Worm (Caenorhabditis elegans) whole organism, L1 larva: ENCODE data around the gene C01G5.9.
A peak's percentile ranks its signal among the peaks of the same experiment; 100 is the strongest.

Experiments used
- C34B4.2 ChIP-seq: sonication (generic microtip); optimal IDR thresholded peaks from 2 replicates; lab custom pipeline; 2017; ENCODE audit warnings: mild to moderate bottlenecking, missing genetic modification characterization, missing compliant biosample characterization
- alr-1 ChIP-seq: fragments of 200-800 bp; sonication (Bioruptor generic); optimal IDR thresholded peaks from 2 replicates; lab custom pipeline; 2018; ENCODE audit warnings: borderline replicate concordance, mild to moderate bottlenecking, missing genetic modification characterization, missing compliant biosample characterization
- aly-2 ChIP-seq: fragments of 150-350 bp; optimal IDR thresholded peaks from 2 replicates; lab custom pipeline; 2014; ENCODE audit warnings: missing biosample characterization, missing genetic modification characterization
- ama-1 ChIP-seq: fragments of 150-350 bp; optimal IDR thresholded peaks from 2 replicates; lab custom pipeline; 2014
- blmp-1 ChIP-seq: fragments of 150-350 bp; optimal IDR thresholded peaks from 2 replicates; lab custom pipeline; 2014; ENCODE audit warnings: missing biosample characterization, missing genetic modification characterization
- ceh-82 ChIP-seq, 3 experiments: fragments of 150-350 bp in 1 of 3; sonication (generic microtip) in 2 of 3; optimal IDR thresholded peaks; 2 replicates each; lab custom pipeline; 2014 to 2017; ENCODE audit warnings: missing biosample characterization in 3 of 3, missing genetic modification characterization in 3 of 3
- ceh-88 ChIP-seq: fragments of 200-800 bp; sonication (Bioruptor generic); IDR thresholded peaks from 2 replicates; pipeline ENCODE4 v1.3.6; 2022; ENCODE audit warnings: missing genetic modification characterization, missing compliant biosample characterization
- ceh-90 ChIP-seq: sonication (generic microtip); optimal IDR thresholded peaks from 2 replicates; lab custom pipeline; 2016; ENCODE audit warnings: missing genetic modification characterization, missing compliant biosample characterization
- dpl-1 ChIP-seq, 3 experiments: fragments of 150-350 bp in 2 of 3; sonication (generic microtip) in 1 of 3; optimal IDR thresholded peaks; 2 replicates each; lab custom pipeline; 2014 to 2017; ENCODE audit warnings: missing biosample characterization in 3 of 3, missing genetic modification characterization in 3 of 3, missing genetic modification reagents in 3 of 3
- efl-1 ChIP-seq, 4 experiments: fragments of 150-350 bp; optimal IDR thresholded peaks in 3 of 4; peaks in 1 of 4; 1 replicate in 1 of 4; 2 replicates in 3 of 4; lab custom pipeline; 2014; ENCODE audit warnings: missing biosample characterization in 2 of 4, missing genetic modification characterization in 2 of 4, missing genetic modification reagents in 2 of 4
- egl-27 ChIP-seq, 2 experiments: fragments of 150-350 bp in 1 of 2; sonication (generic microtip); optimal IDR thresholded peaks; 3 replicates each; lab custom pipeline; 2017 to 2018; ENCODE audit warnings: missing biosample characterization in 2 of 2, missing genetic modification characterization in 2 of 2, missing genetic modification reagents in 2 of 2
- elt-2 ChIP-seq: sonication (generic microtip); optimal IDR thresholded peaks from 2 replicates; lab custom pipeline; 2016; ENCODE audit warnings: missing genetic modification characterization, mild to moderate bottlenecking, inconsistent platforms, missing compliant biosample characterization, missing genetic modification reagents
- elt-3 ChIP-seq, 6 experiments: fragments of 150-350 bp in 1 of 6; sonication (generic microtip); optimal IDR thresholded peaks; 2 replicates each; lab custom pipeline; 2017 to 2018; ENCODE audit warnings: missing biosample characterization in 6 of 6, missing genetic modification characterization in 6 of 6, inconsistent platforms in 1 of 6
- ets-5 ChIP-seq: fragments of 200-800 bp; sonication (Bioruptor generic); IDR thresholded peaks from 2 replicates; pipeline ENCODE4 v1.3.6; 2022; ENCODE audit warnings: missing genetic modification characterization, missing compliant biosample characterization
- fkh-10 ChIP-seq: sonication (generic microtip); optimal IDR thresholded peaks from 2 replicates; lab custom pipeline; 2017; ENCODE audit warnings: missing biosample characterization, missing genetic modification reagents, missing genetic modification characterization
- fkh-4 ChIP-seq: sonication (generic microtip); optimal IDR thresholded peaks from 2 replicates; lab custom pipeline; 2016; ENCODE audit warnings: missing compliant biosample characterization, missing genetic modification characterization, borderline replicate concordance
- fkh-8 ChIP-seq: sonication (generic microtip); optimal IDR thresholded peaks from 2 replicates; lab custom pipeline; 2016; ENCODE audit warnings: mild to moderate bottlenecking, missing genetic modification characterization, missing compliant biosample characterization
- fos-1 ChIP-seq: fragments of 150-350 bp; optimal IDR thresholded peaks from 2 replicates; lab custom pipeline; 2014; ENCODE audit warnings: missing biosample characterization, missing genetic modification characterization
- hlh-17 ChIP-seq: fragments of 200-800 bp; sonication (Bioruptor generic); optimal IDR thresholded peaks from 2 replicates; lab custom pipeline; 2018; ENCODE audit warnings: missing genetic modification characterization, mild to moderate bottlenecking, missing compliant biosample characterization, moderate library complexity, borderline replicate concordance
- hlh-4 ChIP-seq: sonication (generic microtip); optimal IDR thresholded peaks from 2 replicates; lab custom pipeline; 2016; ENCODE audit warnings: mild to moderate bottlenecking, missing genetic modification characterization, missing compliant biosample characterization
- hpl-2 ChIP-seq: fragments of 150-350 bp; optimal IDR thresholded peaks from 2 replicates; lab custom pipeline; 2014; ENCODE audit warnings: missing biosample characterization, missing genetic modification reagents, missing genetic modification characterization
- isw-1 ChIP-seq: fragments of 200-800 bp; sonication (Bioruptor generic); IDR thresholded peaks from 2 replicates; pipeline ENCODE4 v1.3.6; 2022; ENCODE audit warnings: missing genetic modification characterization, missing compliant biosample characterization
- jun-1 ChIP-seq: fragments of 150-350 bp; optimal IDR thresholded peaks from 2 replicates; lab custom pipeline; 2014; ENCODE audit warnings: missing biosample characterization, missing genetic modification reagents, missing genetic modification characterization
- lin-15B ChIP-seq: fragments of 150-350 bp; sonication (generic microtip); optimal IDR thresholded peaks from 3 replicates; lab custom pipeline; 2014; ENCODE audit warnings: missing biosample characterization, missing genetic modification characterization
- lin-35 ChIP-seq, 2 experiments: fragments of 150-350 bp; optimal IDR thresholded peaks; 2 replicates each; lab custom pipeline; 2014; ENCODE audit warnings: missing biosample characterization in 2 of 2, missing genetic modification characterization in 2 of 2, missing genetic modification reagents in 2 of 2
- lin-39 ChIP-seq: fragments of 150-350 bp; optimal IDR thresholded peaks from 2 replicates; lab custom pipeline; 2014; ENCODE audit warnings: missing biosample characterization, missing genetic modification reagents, missing genetic modification characterization
- lir-3 ChIP-seq: sonication (generic microtip); optimal IDR thresholded peaks from 2 replicates; lab custom pipeline; 2016; ENCODE audit warnings: mild to moderate bottlenecking, missing genetic modification characterization, moderate library complexity, missing compliant biosample characterization; ENCODE audit not compliant: poor library complexity
- mab-9 ChIP-seq: fragments of 200-800 bp; sonication (Bioruptor generic); IDR thresholded peaks from 2 replicates; pipeline ENCODE4 v1.3.6; 2022; ENCODE audit warnings: missing genetic modification reagents, missing genetic modification characterization, missing compliant biosample characterization
- mdl-1 ChIP-seq, 2 experiments: fragments of 150-350 bp; optimal IDR thresholded peaks; 2 replicates each; lab custom pipeline; 2014 to 2017; ENCODE audit warnings: missing biosample characterization in 2 of 2, missing genetic modification characterization in 2 of 2, inconsistent platforms in 1 of 2
- mef-2 ChIP-seq: fragments of 150-350 bp; optimal IDR thresholded peaks from 2 replicates; lab custom pipeline; 2014; ENCODE audit warnings: missing biosample characterization, missing genetic modification characterization
- mep-1 ChIP-seq: fragments of 150-350 bp; optimal IDR thresholded peaks from 2 replicates; lab custom pipeline; 2014; ENCODE audit warnings: missing biosample characterization, missing genetic modification characterization
- nhr-12 ChIP-seq: sonication (generic microtip); optimal IDR thresholded peaks from 2 replicates; lab custom pipeline; 2017; ENCODE audit warnings: missing biosample characterization, missing genetic modification characterization
- nhr-47 ChIP-seq: sonication (generic microtip); optimal IDR thresholded peaks from 2 replicates; lab custom pipeline; 2016; ENCODE audit warnings: mild to moderate bottlenecking, missing genetic modification characterization, moderate library complexity, missing compliant biosample characterization
- nhr-71 ChIP-seq: sonication (generic microtip); optimal IDR thresholded peaks from 2 replicates; lab custom pipeline; 2016; ENCODE audit warnings: mild to moderate bottlenecking, missing genetic modification characterization, moderate library complexity, missing compliant biosample characterization
- nhr-77 ChIP-seq: fragments of 150-350 bp; optimal IDR thresholded peaks from 2 replicates; lab custom pipeline; 2014; ENCODE audit warnings: missing biosample characterization, missing genetic modification characterization
- nhr-85 ChIP-seq: sonication (generic microtip); peaks from one replicate; lab custom pipeline; 2016; ENCODE audit warnings: missing genetic modification characterization, inconsistent platforms, missing compliant biosample characterization
- nhr-90 ChIP-seq: sonication (generic microtip); optimal IDR thresholded peaks from 2 replicates; lab custom pipeline; 2016; ENCODE audit warnings: mild to moderate bottlenecking, missing genetic modification characterization, missing compliant biosample characterization; ENCODE audit not compliant: poor library complexity
- pag-3 ChIP-seq: sonication (generic microtip); optimal IDR thresholded peaks from 2 replicates; lab custom pipeline; 2017; ENCODE audit warnings: missing genetic modification characterization, mild to moderate bottlenecking, missing compliant biosample characterization, antibody characterized with exemption, borderline replicate concordance; ENCODE audit not compliant: insufficient read depth
- snpc-4 ChIP-seq: fragments of 150-350 bp; optimal IDR thresholded peaks from 2 replicates; lab custom pipeline; 2014; ENCODE audit warnings: missing biosample characterization, missing genetic modification characterization
- snu-23 ChIP-seq: sonication (generic microtip); optimal IDR thresholded peaks from 2 replicates; lab custom pipeline; 2016; ENCODE audit warnings: missing genetic modification characterization, missing compliant biosample characterization
- sox-4 ChIP-seq: sonication (generic microtip); optimal IDR thresholded peaks from 2 replicates; lab custom pipeline; 2016; ENCODE audit warnings: missing genetic modification characterization, missing compliant biosample characterization
- sptf-1 ChIP-seq: fragments of 150-350 bp; optimal IDR thresholded peaks from 2 replicates; lab custom pipeline; 2014; ENCODE audit warnings: missing biosample characterization, missing genetic modification characterization
- sup-37 ChIP-seq: fragments of 200-800 bp; sonication (Bioruptor generic); optimal IDR thresholded peaks from 2 replicates; lab custom pipeline; 2018; ENCODE audit warnings: mild to moderate bottlenecking, missing genetic modification characterization, missing compliant biosample characterization
- swsn-7 ChIP-seq: sonication (generic microtip); optimal IDR thresholded peaks from 2 replicates; lab custom pipeline; 2016; ENCODE audit warnings: missing genetic modification characterization, missing compliant biosample characterization
- tlp-1 ChIP-seq: fragments of 150-350 bp; optimal IDR thresholded peaks from 2 replicates; lab custom pipeline; 2014; ENCODE audit warnings: missing biosample characterization, missing genetic modification characterization
- unc-130 ChIP-seq: fragments of 150-350 bp; optimal IDR thresholded peaks from 2 replicates; lab custom pipeline; 2017; ENCODE audit warnings: missing biosample characterization, missing genetic modification characterization, inconsistent platforms
- unc-62 ChIP-seq: fragments of 150-350 bp; optimal IDR thresholded peaks from 2 replicates; lab custom pipeline; 2014; ENCODE audit warnings: missing biosample characterization, missing genetic modification reagents, missing genetic modification characterization
- unc-86 ChIP-seq: sonication (generic microtip); optimal IDR thresholded peaks from 2 replicates; lab custom pipeline; 2016; ENCODE audit warnings: missing genetic modification characterization, missing compliant biosample characterization
- xbp-1 ChIP-seq: sonication (generic microtip); optimal IDR thresholded peaks from 2 replicates; lab custom pipeline; 2016; ENCODE audit warnings: missing genetic modification characterization, missing compliant biosample characterization
- ztf-11 ChIP-seq, 2 experiments: sonication (generic microtip); optimal IDR thresholded peaks; 2 replicates each; lab custom pipeline; 2016 to 2017; ENCODE audit warnings: missing genetic modification characterization in 2 of 2, missing biosample characterization in 1 of 2, missing compliant biosample characterization in 1 of 2

Gene C01G5.9

DNA sequence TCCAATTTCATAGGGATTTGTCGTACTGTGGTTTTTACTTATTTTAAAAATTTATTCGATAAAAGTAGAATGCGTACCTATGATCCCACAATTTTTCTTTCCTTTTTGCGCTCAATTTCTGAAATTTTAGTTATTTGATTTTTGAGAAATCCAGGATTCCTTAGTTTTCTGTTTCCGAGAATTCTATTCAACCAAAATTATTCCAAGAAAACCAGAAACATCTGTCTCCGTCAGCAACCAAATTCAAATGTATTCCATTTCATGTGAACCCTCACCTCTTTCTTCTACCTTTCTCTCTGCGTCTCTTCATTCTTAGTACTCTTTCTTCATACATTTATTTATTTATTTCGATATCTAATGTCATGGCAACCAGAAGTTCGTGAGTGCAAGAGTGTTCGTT, 7.9 kb upstream of the C01G5.9 start:
- TF ChIP-seq fkh-8 (peak; percentile 61), snpc-4 (tag; lab: Kevin White, UChicago) (no peak), nhr-85 (tag; lab: Kevin White, UChicago) (no peak), swsn-7 (peak; percentile 0), nhr-47 (peak; percentile 64), unc-86 (tag; lab: Kevin White, UChicago) (no peak), sox-4 (tag; lab: Kevin White, UChicago) (no peak), unc-62 (GFP tag; lab: Kevin White, UChicago) (no peak), nhr-71 (tag; lab: Kevin White, UChicago) (peak; percentile 60), hlh-4 (peak; percentile 91), xbp-1 (no peak)
- TF ChIP-seq, all 84 proteins: peak for 5

DNA sequence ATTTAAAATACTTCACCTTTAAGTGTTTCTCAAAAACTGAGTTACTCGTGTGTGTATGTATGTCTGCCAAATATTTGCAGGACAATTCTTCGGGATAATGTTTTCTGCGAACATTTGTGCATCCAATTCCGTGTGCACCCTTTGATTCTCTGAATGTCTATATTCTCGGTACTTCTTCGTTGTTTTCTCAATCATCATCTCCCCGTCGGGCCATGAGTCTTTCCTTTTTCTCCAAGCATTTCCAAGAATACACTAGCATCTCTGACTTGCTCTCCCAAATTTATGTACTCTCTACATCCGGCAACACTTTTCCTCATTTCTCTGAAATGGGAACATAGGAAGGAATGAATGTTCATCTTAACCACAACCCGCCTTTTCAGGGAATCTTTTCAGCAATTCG, 5.0 kb upstream of the C01G5.9 start:
- TF ChIP-seq fkh-10: no peak
- TF ChIP-seq ama-1: no peak
- TF ChIP-seq blmp-1 (tag; lab: Kevin White, UChicago): no peak
- no peak for TF ChIP-seq aly-2 (tag; lab: Kevin White, UChicago)
- peak; percentile 53 for TF ChIP-seq sox-4 (tag; lab: Kevin White, UChicago)
- no peak for TF ChIP-seq ets-5 (GFP tag; lab: Robert Waterston, UW)
- no peak for TF ChIP-seq fkh-4 (tag; lab: Kevin White, UChicago)
- no peak for TF ChIP-seq ceh-82 (tag; optimal IDR thresholded peaks at IDR 0.05; lab: Kevin White, UChicago)
- TF ChIP-seq elt-2 (tag; lab: Kevin White, UChicago): no peak
- TF ChIP-seq nhr-85 (tag; lab: Kevin White, UChicago): no peak
- no peak for TF ChIP-seq mep-1 (tag; lab: Kevin White, UChicago)
- no peak for TF ChIP-seq elt-3 (tag; optimal IDR thresholded peaks at IDR 0.05; lab: Kevin White, UChicago)
- TF ChIP-seq dpl-1 (GFP tag; optimal IDR thresholded peaks at IDR 0.05; lab: Kevin White, UChicago): peak in 1 of 3 experiments; percentile 21
- no peak for TF ChIP-seq mab-9
- TF ChIP-seq unc-130 (tag; lab: Kevin White, UChicago): no peak
- no peak for TF ChIP-seq hlh-4
- TF ChIP-seq lin-35 (GFP tag; optimal IDR thresholded peaks at IDR 0.05; lab: Kevin White, UChicago): no peak
- TF ChIP-seq snu-23: no peak
- no peak for TF ChIP-seq snpc-4 (tag; lab: Kevin White, UChicago)
- no peak for TF ChIP-seq sup-37 (GFP tag; lab: Kevin White, UChicago)
- TF ChIP-seq ceh-88 (GFP tag; lab: Robert Waterston, UW): no peak
- no peak for TF ChIP-seq nhr-77 (tag; lab: Kevin White, UChicago)
- TF ChIP-seq nhr-90 (tag; lab: Kevin White, UChicago): no peak
- TF ChIP-seq tlp-1 (tag; lab: Kevin White, UChicago): no peak
- TF ChIP-seq jun-1 (tag; lab: Kevin White, UChicago): no peak
- peak; percentile 97 for TF ChIP-seq fkh-8
- no peak for TF ChIP-seq ceh-90 (tag; lab: Kevin White, UChicago)
- no peak for TF ChIP-seq lin-15B (tag; lab: Kevin White, UChicago)
- TF ChIP-seq mef-2 (tag; lab: Kevin White, UChicago): no peak
- TF ChIP-seq C34B4.2: no peak
- TF ChIP-seq pag-3 (tag; lab: Kevin White, UChicago): no peak
- TF ChIP-seq ztf-11 (tag; optimal IDR thresholded peaks at IDR 0.05; lab: Kevin White, UChicago): no peak
- no peak for TF ChIP-seq nhr-12 (tag; lab: Kevin White, UChicago)
- TF ChIP-seq mdl-1 (tag; optimal IDR thresholded peaks at IDR 0.05; lab: Kevin White, UChicago): no peak
- TF ChIP-seq xbp-1: peak; percentile 33
- no peak for TF ChIP-seq lin-39 (tag; lab: Kevin White, UChicago)
- TF ChIP-seq lir-3 (tag; lab: Kevin White, UChicago): no peak
- no peak for TF ChIP-seq hlh-17
- no peak for TF ChIP-seq sptf-1 (tag; lab: Kevin White, UChicago)
- TF ChIP-seq efl-1 (optimal IDR thresholded peaks at IDR 0.05; lab: Kevin White, UChicago): no peak
- TF ChIP-seq efl-1 (GFP tag; optimal IDR thresholded peaks at IDR 0.05 in 1 of 2; lab: Kevin White, UChicago): no peak
- no peak for TF ChIP-seq egl-27 (tag; optimal IDR thresholded peaks at IDR 0.05; lab: Kevin White, UChicago)
- TF ChIP-seq isw-1 (GFP tag; lab: Robert Waterston, UW): no peak; the same call in 1 of the 2 replicates
- no peak for TF ChIP-seq hpl-2
- no peak for TF ChIP-seq fos-1 (tag; lab: Kevin White, UChicago)
- no peak for TF ChIP-seq alr-1 (tag; lab: Kevin White, UChicago)
